Fruit fly (Drosophila melanogaster) whole organism, prepupa: ENCODE data around the gene Nrd1.

Experiments
- Blimp-1 ChIP-seq: fragments of 200-800 bp; sonication (Bioruptor generic); optimal IDR thresholded peaks from 3 replicates; lab custom pipeline; 2017; ENCODE audit warnings: missing biosample characterization, missing genetic modification characterization, mild to moderate bottlenecking, moderate library complexity, missing genetic modification reagents
- CG15336 ChIP-seq: fragments of 200-800 bp; sonication (Bioruptor generic); IDR thresholded peaks from 2 replicates; pipeline ENCODE4 v1.3.6; 2022; ENCODE audit warnings: missing biosample characterization, missing genetic modification characterization
- CG1621 ChIP-seq: fragments of 200-800 bp; sonication (Bioruptor generic); optimal IDR thresholded peaks from 3 replicates; lab custom pipeline; 2018; ENCODE audit warnings: missing biosample characterization, mild to moderate bottlenecking, missing genetic modification characterization
- CG31627 ChIP-seq: fragments of 200-800 bp; sonication (Bioruptor generic); optimal IDR thresholded peaks from 3 replicates; lab custom pipeline; 2016; ENCODE audit warnings: missing biosample characterization, missing genetic modification characterization
- CG34406 ChIP-seq: fragments of 200-800 bp; sonication (Bioruptor generic); optimal IDR thresholded peaks from 3 replicates; lab custom pipeline; 2016; ENCODE audit warnings: missing biosample characterization, missing genetic modification characterization
- CG4318 ChIP-seq: fragments of 200-800 bp; sonication (Bioruptor generic); optimal IDR thresholded peaks from 3 replicates; lab custom pipeline; 2017; ENCODE audit warnings: missing biosample characterization, mild to moderate bottlenecking, missing genetic modification characterization
- CG6163 ChIP-seq: fragments of 200-800 bp; sonication (Bioruptor generic); IDR thresholded peaks from 3 replicates; pipeline ENCODE4 v1.3.6; 2022; ENCODE audit warnings: missing biosample characterization, missing genetic modification characterization
- CG6276 ChIP-seq: fragments of 200-800 bp; sonication (Bioruptor generic); optimal IDR thresholded peaks from 2 replicates; lab custom pipeline; 2017; ENCODE audit warnings: missing biosample characterization, mild to moderate bottlenecking, missing genetic modification characterization
- CG6792 ChIP-seq: fragments of 200-800 bp; sonication (Bioruptor generic); optimal IDR thresholded peaks from 3 replicates; lab custom pipeline; 2016; ENCODE audit warnings: missing biosample characterization, missing genetic modification characterization
- CG6808 ChIP-seq: fragments of 200-800 bp; sonication (Bioruptor generic); optimal IDR thresholded peaks from 3 replicates; lab custom pipeline; 2017; ENCODE audit warnings: missing biosample characterization, missing genetic modification characterization, mild to moderate bottlenecking, moderate library complexity, missing genetic modification reagents
- CG8119 ChIP-seq: fragments of 200-800 bp; sonication (Bioruptor generic); IDR thresholded peaks from 3 replicates; pipeline ENCODE4 v1.3.6; 2022; ENCODE audit warnings: missing biosample characterization, missing genetic modification characterization
- CG9139 ChIP-seq: fragments of 200-800 bp; sonication (Bioruptor generic); optimal IDR thresholded peaks from 3 replicates; lab custom pipeline; 2017; ENCODE audit warnings: missing biosample characterization, mild to moderate bottlenecking, missing genetic modification characterization
- Eip78C ChIP-seq: fragments of 200-800 bp; sonication (Bioruptor generic); peaks from one replicate; lab custom pipeline; 2016; ENCODE audit warnings: missing biosample characterization, missing genetic modification characterization
- Gug ChIP-seq: fragments of 200-800 bp; sonication (Bioruptor generic); IDR thresholded peaks from 2 replicates; pipeline ENCODE4 v1.3.6; 2022; ENCODE audit warnings: missing biosample characterization, missing genetic modification characterization
- Hr38 ChIP-seq: sonication (Bioruptor generic); optimal IDR thresholded peaks from 2 replicates; lab custom pipeline; 2016; ENCODE audit warnings: missing biosample characterization, missing genetic modification characterization
- Hr39 ChIP-seq: fragments of 200-800 bp; sonication (Bioruptor generic); optimal IDR thresholded peaks from 2 replicates; lab custom pipeline; 2016; ENCODE audit warnings: missing biosample characterization, missing genetic modification characterization
- Hr4 ChIP-seq: fragments of 200-800 bp; sonication (Bioruptor generic); optimal IDR thresholded peaks from 3 replicates; lab custom pipeline; 2016; ENCODE audit warnings: missing biosample characterization, missing genetic modification characterization
- Met ChIP-seq: fragments of 200-800 bp; sonication (Bioruptor generic); optimal IDR thresholded peaks from 3 replicates; lab custom pipeline; 2016; ENCODE audit warnings: missing biosample characterization, missing genetic modification characterization
- Sox102F ChIP-seq: fragments of 200-800 bp; sonication (Bioruptor generic); optimal IDR thresholded peaks from 2 replicates; lab custom pipeline; 2016; ENCODE audit warnings: missing biosample characterization, mild to moderate bottlenecking, missing genetic modification characterization
- Sox15 ChIP-seq: fragments of 200-800 bp; sonication (Bioruptor generic); optimal IDR thresholded peaks from 3 replicates; lab custom pipeline; 2016; ENCODE audit warnings: missing biosample characterization, missing genetic modification characterization
- achi ChIP-seq: fragments of 200-800 bp; sonication (Bioruptor generic); optimal IDR thresholded peaks from 3 replicates; lab custom pipeline; 2016; ENCODE audit warnings: missing biosample characterization, missing genetic modification characterization
- acj6 ChIP-seq: fragments of 200-800 bp; sonication (Bioruptor generic); optimal IDR thresholded peaks from 3 replicates; lab custom pipeline; 2016; ENCODE audit warnings: missing biosample characterization, missing genetic modification characterization
- cyc ChIP-seq: fragments of 200-800 bp; sonication (Bioruptor generic); optimal IDR thresholded peaks from 3 replicates; lab custom pipeline; 2016; ENCODE audit warnings: missing biosample characterization, missing genetic modification characterization
- dac ChIP-seq: fragments of 200-800 bp; sonication (Bioruptor generic); optimal IDR thresholded peaks from 2 replicates; lab custom pipeline; 2017; ENCODE audit warnings: missing biosample characterization, mild to moderate bottlenecking, missing genetic modification characterization
- eg ChIP-seq: fragments of 200-800 bp; sonication (Bioruptor generic); IDR thresholded peaks from 3 replicates; pipeline ENCODE4 v1.3.6; 2022; ENCODE audit warnings: missing biosample characterization, missing genetic modification characterization
- esn ChIP-seq: fragments of 200-800 bp; sonication (Bioruptor generic); optimal IDR thresholded peaks from 2 replicates; lab custom pipeline; 2016; ENCODE audit warnings: missing biosample characterization, mild to moderate bottlenecking, missing genetic modification characterization, moderate library complexity
- fd85E ChIP-seq: fragments of 200-800 bp; sonication (Bioruptor generic); optimal IDR thresholded peaks from 3 replicates; lab custom pipeline; 2016; ENCODE audit warnings: missing biosample characterization, missing genetic modification characterization
- lz ChIP-seq: fragments of 200-800 bp; sonication (Bioruptor generic); optimal IDR thresholded peaks from 3 replicates; lab custom pipeline; 2016; ENCODE audit warnings: missing biosample characterization, missing genetic modification characterization
- spab ChIP-seq: fragments of 200-800 bp; sonication (Bioruptor generic); optimal IDR thresholded peaks from 2 replicates; lab custom pipeline; 2017; ENCODE audit warnings: missing biosample characterization, mild to moderate bottlenecking, missing genetic modification characterization, missing genetic modification reagents
- ss ChIP-seq, 2 experiments: fragments of 200-800 bp; sonication (Bioruptor generic); optimal IDR thresholded peaks; 2 replicates in 1 of 2; 3 replicates in 1 of 2; lab custom pipeline; 2017 to 2018; ENCODE audit warnings: mild to moderate bottlenecking in 2 of 2, missing biosample characterization in 2 of 2, missing genetic modification characterization in 2 of 2, moderate library complexity in 1 of 2
- svp ChIP-seq: fragments of 200-800 bp; sonication (Bioruptor generic); peaks from one replicate; lab custom pipeline; 2016; ENCODE audit warnings: missing biosample characterization, missing genetic modification characterization
- vri ChIP-seq: fragments of 200-800 bp; sonication (Bioruptor generic); optimal IDR thresholded peaks from 3 replicates; lab custom pipeline; 2016; ENCODE audit warnings: missing biosample characterization, mild to moderate bottlenecking, missing genetic modification characterization

Gene Nrd1

dm6 chrX:11882447-11882846 lies 13.8 kb upstream of the Nrd1 start (continued):
- no peak for TF ChIP-seq CG34406 (GFP tag; lab: Kevin White, UChicago)
- no peak for TF ChIP-seq Met (GFP tag; lab: Kevin White, UChicago)
- TF ChIP-seq Hr38 = no peak
- TF ChIP-seq eg (GFP tag; lab: Robert Waterston, UW) = peak; percentile 35; the same call in 1 of the 3 replicates
- TF ChIP-seq svp (GFP tag; lab: Kevin White, UChicago) = peak; percentile 44
- no peak for TF ChIP-seq fd85E (GFP tag; lab: Kevin White, UChicago)
- TF ChIP-seq spab (GFP tag; lab: Kevin White, UChicago) = no peak
- no peak for TF ChIP-seq lz (GFP tag; lab: Kevin White, UChicago)
- TF ChIP-seq CG6792 (GFP tag; lab: Kevin White, UChicago) = peak; percentile 25
- no peak for TF ChIP-seq CG31627 (GFP tag; lab: Kevin White, UChicago)
- no peak for TF ChIP-seq esn (GFP tag; lab: Kevin White, UChicago)
- no peak for TF ChIP-seq CG9139 (GFP tag; lab: Kevin White, UChicago)
- TF ChIP-seq ss (GFP tag; optimal IDR thresholded peaks at IDR 0.05; lab: Kevin White, UChicago) = no peak
- no peak for TF ChIP-seq Sox15 (GFP tag; lab: Kevin White, UChicago)

dm6 chrX:11881686-11882085 lies 13.0 kb upstream of the Nrd1 start:
- TF ChIP-seq CG1621 (tag; lab: Kevin White, UChicago) (no peak), CG6808 (GFP tag; lab: Kevin White, UChicago) (peak; percentile 44), CG6276 (peak; percentile 5), ss (GFP tag; optimal IDR thresholded peaks at IDR 0.05; lab: Kevin White, UChicago) (peak; percentile 44 to 58)

- no peak for TF ChIP-seq dac (GFP tag; lab: Kevin White, UChicago)
- peak; percentile 12 for TF ChIP-seq Hr4 (GFP tag; lab: Kevin White, UChicago)
- TF ChIP-seq Eip78C (GFP tag; lab: Kevin White, UChicago) = peak; percentile 18
- TF ChIP-seq CG8119 (GFP tag; lab: Robert Waterston, UW) = peak; percentile 45
- peak; percentile 16; the same call in 1 of the 2 replicates for TF ChIP-seq Gug (GFP tag; lab: Robert Waterston, UW)
- no peak for TF ChIP-seq CG31627 (GFP tag; lab: Kevin White, UChicago)
- 0 out of 3 replicates have a peak, but pooled peaks have one; percentile 42 for TF ChIP-seq CG6163 (GFP tag; lab: Robert Waterston, UW)
- TF ChIP-seq cyc (GFP tag; lab: Kevin White, UChicago) = no peak
- TF ChIP-seq achi (GFP tag; lab: Kevin White, UChicago) = no peak
- no peak for TF ChIP-seq eg (GFP tag; lab: Robert Waterston, UW)
- TF ChIP-seq CG9139 (GFP tag; lab: Kevin White, UChicago) = no peak
- no peak for TF ChIP-seq CG34406 (GFP tag; lab: Kevin White, UChicago)
- TF ChIP-seq ss (GFP tag; optimal IDR thresholded peaks at IDR 0.05; lab: Kevin White, UChicago) = no peak
- peak; percentile 57 for TF ChIP-seq CG15336 (GFP tag; lab: Robert Waterston, UW)
- TF ChIP-seq esn (GFP tag; lab: Kevin White, UChicago) = no peak
- no peak for TF ChIP-seq Hr39 (GFP tag; lab: Kevin White, UChicago)
- TF ChIP-seq Sox102F (GFP tag; lab: Kevin White, UChicago) = no peak
- TF ChIP-seq, all 60 proteins: peak for 6
Observed at dm6 chrX:11877165-11877564, 8.5 kb upstream of the Nrd1 start, which contains the start of gene CG10352. Gene CG10352, minus strand, starts transcription at chrX:11877168.

- TF ChIP-seq Eip78C (GFP tag; lab: Kevin White, UChicago) (peak; percentile 34), CG6276 (no peak)
Observed at dm6 chrX:11875146-11875830, 6.6 kb upstream of the Nrd1 start.

dm6 chrX:11873116-11873515 lies 4.4 kb upstream of the Nrd1 start, which contains the start of gene CG15739:
Gene CG15739, plus strand, starts transcription at chrX:11873319.
- TF ChIP-seq Hr38 (no peak), CG31627 (GFP tag; lab: Kevin White, UChicago) (no peak), Met (GFP tag; lab: Kevin White, UChicago) (no peak), vri (GFP tag; lab: Kevin White, UChicago) (no peak), Blimp-1 (no peak), acj6 (GFP tag; lab: Kevin White, UChicago) (no peak), CG4318 (GFP tag; lab: Kevin White, UChicago) (no peak), fd85E (GFP tag; lab: Kevin White, UChicago) (no peak), eg (GFP tag; lab: Robert Waterston, UW) (no peak)
